Worm (Caenorhabditis elegans) whole organism, late embryonic: ENCODE data around the gene lmp-2.

Experiments used
- ceh-18 ChIP-seq: sonication (generic microtip); optimal IDR thresholded peaks from 2 replicates; lab custom pipeline; 2016; ENCODE audit warnings: missing genetic modification characterization, missing compliant biosample characterization
- nfya-1 ChIP-seq: sonication (generic microtip); optimal IDR thresholded peaks from 2 replicates; lab custom pipeline; 2017; ENCODE audit warnings: missing genetic modification characterization, mild to moderate bottlenecking, missing compliant biosample characterization, antibody characterized with exemption, moderate library complexity
- pha-4 ChIP-seq: fragments of 150-350 bp; optimal IDR thresholded peaks from 2 replicates; lab custom pipeline; 2018; ENCODE audit warnings: missing biosample characterization, missing genetic modification reagents, missing genetic modification characterization
- rnt-1 ChIP-seq: sonication (generic microtip); optimal IDR thresholded peaks from 2 replicates; lab custom pipeline; 2016; ENCODE audit warnings: missing genetic modification characterization, missing compliant biosample characterization
- sox-4 ChIP-seq: sonication (generic microtip); optimal IDR thresholded peaks from 2 replicates; lab custom pipeline; 2017; ENCODE audit warnings: mild to moderate bottlenecking, missing genetic modification characterization, inconsistent platforms, missing compliant biosample characterization

- TF ChIP-seq rnt-1: no peak
- no peak for TF ChIP-seq ceh-18 (tag; lab: Kevin White, UChicago)
- TF ChIP-seq sox-4 (tag; lab: Kevin White, UChicago): no peak
- TF ChIP-seq nfya-1 (tag; lab: Kevin White, UChicago): no peak
- TF ChIP-seq pha-4 (tag; lab: Kevin White, UChicago): no peak
These were observed 8.2 kb upstream of the lmp-2 start for ce11 chrX:1117252-1117651.
